Worm (Caenorhabditis elegans) whole organism, L4 larva: ENCODE results near the gene amdh-1.

Experiments
- D1046.2 ChIP-seq: fragments of 200-800 bp; sonication (Bioruptor generic); IDR thresholded peaks from 2 replicates; pipeline ENCODE4 v1.3.6; 2022; ENCODE audit warnings: missing genetic modification characterization, missing compliant biosample characterization
- F10B5.3 ChIP-seq: sonication (generic microtip); optimal IDR thresholded peaks from 2 replicates; lab custom pipeline; 2016; ENCODE audit warnings: mild to moderate bottlenecking, missing genetic modification characterization, missing compliant biosample characterization
- F26F4.8 ChIP-seq: fragments of 200-800 bp; sonication (Bioruptor generic); conservative IDR thresholded peaks from 2 replicates; pipeline ENCODE4 v1.3.6; 2022; ENCODE audit warnings: missing genetic modification characterization, missing compliant biosample characterization
- F37D6.2 ChIP-seq: sonication (generic microtip); optimal IDR thresholded peaks from 2 replicates; lab custom pipeline; 2016; ENCODE audit warnings: mild to moderate bottlenecking, missing genetic modification characterization, missing compliant biosample characterization
- F49E8.2 ChIP-seq: sonication (generic microtip); optimal IDR thresholded peaks from 2 replicates; lab custom pipeline; 2016; ENCODE audit warnings: missing compliant biosample characterization, mild to moderate bottlenecking, missing genetic modification characterization, borderline replicate concordance
- R02D3.7 ChIP-seq: fragments of 150-350 bp; sonication (generic microtip); optimal IDR thresholded peaks from 3 replicates; lab custom pipeline; 2014; ENCODE audit warnings: missing biosample characterization, missing genetic modification characterization
- T20F7.1 ChIP-seq: fragments of 200-800 bp; sonication (Bioruptor generic); optimal IDR thresholded peaks from 2 replicates; lab custom pipeline; 2018; ENCODE audit warnings: mild to moderate bottlenecking, missing genetic modification characterization, missing compliant biosample characterization
- T26A8.4 ChIP-seq: fragments of 200-800 bp; sonication (Bioruptor generic); IDR thresholded peaks from 2 replicates; pipeline ENCODE4 v1.3.6; 2022; ENCODE audit warnings: missing genetic modification characterization, missing compliant biosample characterization
- Y105C5A.15 ChIP-seq: fragments of 200-800 bp; sonication (Bioruptor generic); IDR thresholded peaks from 2 replicates; pipeline ENCODE4 v1.3.6; 2022; ENCODE audit warnings: missing genetic modification characterization, missing compliant biosample characterization
- Y5F2A.4 ChIP-seq: fragments of 200-800 bp; sonication (Bioruptor generic); optimal IDR thresholded peaks from 2 replicates; lab custom pipeline; 2018; ENCODE audit warnings: mild to moderate bottlenecking, missing genetic modification characterization, missing compliant biosample characterization
- Y75B8A.6 ChIP-seq: fragments of 200-800 bp; sonication (Bioruptor generic); IDR thresholded peaks from 2 replicates; pipeline ENCODE4 v1.3.6; 2022; ENCODE audit warnings: missing genetic modification reagents, missing genetic modification characterization, missing compliant biosample characterization
- ZK337.2 ChIP-seq: fragments of 200-800 bp; sonication (Bioruptor generic); IDR thresholded peaks from 2 replicates; pipeline ENCODE4 v1.3.6; 2022; ENCODE audit warnings: missing genetic modification reagents, missing genetic modification characterization, missing compliant biosample characterization
- aha-1 ChIP-seq: fragments of 150-350 bp; peaks from one replicate; lab custom pipeline; 2014; ENCODE audit warnings: missing biosample characterization, missing genetic modification characterization
- aly-2 ChIP-seq: sonication (generic microtip); optimal IDR thresholded peaks from 2 replicates; lab custom pipeline; 2018; ENCODE audit warnings: missing biosample characterization, missing genetic modification characterization
- ama-1 ChIP-seq: fragments of 150-350 bp; optimal IDR thresholded peaks from 2 replicates; lab custom pipeline; 2014; ENCODE audit warnings: inconsistent platforms, mixed read lengths
- arid-1 ChIP-seq: fragments of 200-800 bp; sonication (Bioruptor generic); conservative IDR thresholded peaks from 2 replicates; pipeline ENCODE4 v1.3.6; 2022; ENCODE audit warnings: missing genetic modification reagents, missing genetic modification characterization, missing compliant biosample characterization
- attf-4 ChIP-seq: sonication (generic microtip); optimal IDR thresholded peaks from 3 replicates; lab custom pipeline; 2017; ENCODE audit warnings: missing biosample characterization, missing genetic modification characterization
- ceh-32 ChIP-seq: sonication (generic microtip); optimal IDR thresholded peaks from 2 replicates; lab custom pipeline; 2016; ENCODE audit warnings: mild to moderate bottlenecking, missing genetic modification characterization, missing compliant biosample characterization; ENCODE audit not compliant: poor library complexity
- ceh-44 ChIP-seq: fragments of 200-800 bp; sonication (Bioruptor generic); IDR thresholded peaks from 2 replicates; pipeline ENCODE4 v1.3.6; 2022; ENCODE audit warnings: missing genetic modification reagents, missing genetic modification characterization, missing compliant biosample characterization
- ceh-62 ChIP-seq: sonication (generic microtip); optimal IDR thresholded peaks from 2 replicates; lab custom pipeline; 2017; ENCODE audit warnings: missing biosample characterization, missing genetic modification characterization
- ceh-82 ChIP-seq: sonication (generic microtip); optimal IDR thresholded peaks from 2 replicates; lab custom pipeline; 2017; ENCODE audit warnings: missing biosample characterization, missing genetic modification characterization
- ctbp-1 ChIP-seq: fragments of 200-800 bp; sonication (Bioruptor generic); IDR thresholded peaks from 2 replicates; pipeline ENCODE4 v1.3.6; 2022; ENCODE audit warnings: missing genetic modification reagents, missing genetic modification characterization, missing compliant biosample characterization
- daf-19 ChIP-seq: fragments of 200-800 bp; sonication (Bioruptor generic); conservative IDR thresholded peaks from 2 replicates; pipeline ENCODE4 v1.3.6; 2022; ENCODE audit warnings: missing genetic modification characterization, missing compliant biosample characterization
- dpl-1 ChIP-seq: fragments of 150-350 bp; optimal IDR thresholded peaks from 2 replicates; lab custom pipeline; 2014; ENCODE audit warnings: missing biosample characterization, missing genetic modification reagents, missing genetic modification characterization
- duxl-1 ChIP-seq: sonication (generic microtip); optimal IDR thresholded peaks from 2 replicates; lab custom pipeline; 2016; ENCODE audit warnings: mild to moderate bottlenecking, missing genetic modification characterization, moderate library complexity, missing compliant biosample characterization; ENCODE audit not compliant: poor library complexity
- fos-1 ChIP-seq: fragments of 150-350 bp; optimal IDR thresholded peaks from 2 replicates; lab custom pipeline; 2014; ENCODE audit warnings: missing biosample characterization, missing genetic modification characterization
- lin-13 ChIP-seq: fragments of 150-350 bp; optimal IDR thresholded peaks from 2 replicates; lab custom pipeline; 2014; ENCODE audit warnings: missing biosample characterization, missing genetic modification reagents, missing genetic modification characterization
- lin-29 ChIP-seq: fragments of 200-800 bp; sonication (Bioruptor generic); IDR thresholded peaks from 2 replicates; pipeline ENCODE4 v1.3.6; 2022; ENCODE audit warnings: missing genetic modification reagents, missing genetic modification characterization, missing compliant biosample characterization
- lin-39 ChIP-seq: fragments of 150-350 bp; optimal IDR thresholded peaks from 2 replicates; lab custom pipeline; 2014; ENCODE audit warnings: missing biosample characterization, missing genetic modification reagents, missing genetic modification characterization
- lir-3 ChIP-seq: sonication (generic microtip); optimal IDR thresholded peaks from 2 replicates; lab custom pipeline; 2016; ENCODE audit warnings: mild to moderate bottlenecking, missing genetic modification characterization, missing compliant biosample characterization
- lsy-2 ChIP-seq, 2 experiments: fragments of 150-350 bp in 1 of 2; sonication (generic microtip) in 1 of 2; optimal IDR thresholded peaks; 2 replicates each; lab custom pipeline; 2014 to 2017; ENCODE audit warnings: missing biosample characterization in 2 of 2, missing genetic modification characterization in 2 of 2
- madf-5 ChIP-seq, 2 experiments: fragments of 200-800 bp; sonication (Bioruptor generic); IDR thresholded peaks; 2 replicates each; pipeline ENCODE4 v1.3.6; 2022; ENCODE audit warnings: missing compliant biosample characterization in 2 of 2, missing genetic modification characterization in 2 of 2
- mdt-29 ChIP-seq: fragments of 200-800 bp; sonication (Bioruptor generic); IDR thresholded peaks from 2 replicates; pipeline ENCODE4 v1.3.6; 2022; ENCODE audit warnings: missing genetic modification reagents, missing genetic modification characterization, missing compliant biosample characterization
- mes-2 ChIP-seq: sonication (generic microtip); optimal IDR thresholded peaks from 2 replicates; lab custom pipeline; 2016; ENCODE audit warnings: missing genotype, mild to moderate bottlenecking, missing genetic modification characterization, missing compliant biosample characterization; ENCODE audit not compliant: poor library complexity, severe bottlenecking
- mxl-2 ChIP-seq: fragments of 200-800 bp; sonication (Bioruptor generic); conservative IDR thresholded peaks from 2 replicates; pipeline ENCODE4 v1.3.6; 2022; ENCODE audit warnings: missing genetic modification reagents, missing genetic modification characterization, missing compliant biosample characterization
- nhr-10 ChIP-seq: fragments of 150-350 bp; optimal IDR thresholded peaks from 2 replicates; lab custom pipeline; 2014; ENCODE audit warnings: missing biosample characterization, missing genetic modification characterization
- nhr-28 ChIP-seq: fragments of 150-350 bp; optimal IDR thresholded peaks from 2 replicates; lab custom pipeline; 2014; ENCODE audit warnings: missing biosample characterization, missing genetic modification characterization
- nhr-6 ChIP-seq: fragments of 150-350 bp; optimal IDR thresholded peaks from 2 replicates; lab custom pipeline; 2014; ENCODE audit warnings: missing biosample characterization, missing genetic modification characterization
- nhr-77 ChIP-seq: fragments of 150-350 bp; optimal IDR thresholded peaks from 2 replicates; lab custom pipeline; 2014; ENCODE audit warnings: missing biosample characterization, missing genetic modification characterization
- pha-4 ChIP-seq, 2 experiments: fragments of 150-350 bp in 1 of 2; fragments of 200-800 bp in 1 of 2; sonication (Bioruptor generic) in 1 of 2; IDR thresholded peaks in 1 of 2; optimal IDR thresholded peaks in 1 of 2; 2 replicates each; pipeline versions ENCODE4 v1.3.6 to Lab custom; 2014 to 2022; ENCODE audit warnings: missing genetic modification characterization in 2 of 2, missing genetic modification reagents in 2 of 2, missing biosample characterization in 1 of 2, missing compliant biosample characterization in 1 of 2
- php-3 ChIP-seq: fragments of 200-800 bp; sonication (Bioruptor generic); IDR thresholded peaks from 2 replicates; pipeline ENCODE4 v1.3.6; 2022; ENCODE audit warnings: missing genetic modification reagents, missing genetic modification characterization, missing compliant biosample characterization
- pqm-1 ChIP-seq: sonication (generic microtip); optimal IDR thresholded peaks from 2 replicates; lab custom pipeline; 2017; ENCODE audit warnings: missing biosample characterization, missing genetic modification characterization
- rbr-2 ChIP-seq: sonication (generic microtip); optimal IDR thresholded peaks from 2 replicates; lab custom pipeline; 2016; ENCODE audit warnings: missing genotype, missing genetic modification characterization, missing compliant biosample characterization
- sdz-12 ChIP-seq: fragments of 200-800 bp; sonication (Bioruptor generic); optimal IDR thresholded peaks from 2 replicates; lab custom pipeline; 2018; ENCODE audit warnings: mild to moderate bottlenecking, missing genetic modification characterization, missing compliant biosample characterization
- skn-1 ChIP-seq: fragments of 150-350 bp; optimal IDR thresholded peaks from 2 replicates; lab custom pipeline; 2014; ENCODE audit warnings: missing biosample characterization, missing genetic modification characterization
- spr-1 ChIP-seq: sonication (generic microtip); optimal IDR thresholded peaks from 2 replicates; lab custom pipeline; 2016; ENCODE audit warnings: mild to moderate bottlenecking, missing genetic modification characterization, missing compliant biosample characterization
- spr-3 ChIP-seq: fragments of 200-800 bp; sonication (Bioruptor generic); optimal IDR thresholded peaks from 2 replicates; lab custom pipeline; 2018; ENCODE audit warnings: mild to moderate bottlenecking, missing genetic modification characterization, missing compliant biosample characterization
- unc-62 ChIP-seq, 3 experiments: fragments of 150-350 bp in 1 of 3; sonication (generic microtip); optimal IDR thresholded peaks in 2 of 3; peaks in 1 of 3; 1 replicate in 1 of 3; 2 replicates in 2 of 3; lab custom pipeline; 2014 to 2017; ENCODE audit warnings: missing biosample characterization in 3 of 3, missing genetic modification characterization in 3 of 3, missing genetic modification reagents in 3 of 3, missing genotype in 1 of 3
- zag-1 ChIP-seq: fragments of 150-350 bp; optimal IDR thresholded peaks from 2 replicates; lab custom pipeline; 2014; ENCODE audit warnings: missing biosample characterization, missing genetic modification characterization
- zip-11 ChIP-seq: fragments of 200-800 bp; sonication (Bioruptor generic); IDR thresholded peaks from 2 replicates; pipeline ENCODE4 v1.3.6; 2022; ENCODE audit warnings: missing genetic modification characterization, missing compliant biosample characterization
- ztf-11 ChIP-seq: fragments of 150-350 bp; optimal IDR thresholded peaks from 2 replicates; lab custom pipeline; 2014; ENCODE audit warnings: missing biosample characterization, missing genetic modification characterization

amdh-1 gene

DNA sequence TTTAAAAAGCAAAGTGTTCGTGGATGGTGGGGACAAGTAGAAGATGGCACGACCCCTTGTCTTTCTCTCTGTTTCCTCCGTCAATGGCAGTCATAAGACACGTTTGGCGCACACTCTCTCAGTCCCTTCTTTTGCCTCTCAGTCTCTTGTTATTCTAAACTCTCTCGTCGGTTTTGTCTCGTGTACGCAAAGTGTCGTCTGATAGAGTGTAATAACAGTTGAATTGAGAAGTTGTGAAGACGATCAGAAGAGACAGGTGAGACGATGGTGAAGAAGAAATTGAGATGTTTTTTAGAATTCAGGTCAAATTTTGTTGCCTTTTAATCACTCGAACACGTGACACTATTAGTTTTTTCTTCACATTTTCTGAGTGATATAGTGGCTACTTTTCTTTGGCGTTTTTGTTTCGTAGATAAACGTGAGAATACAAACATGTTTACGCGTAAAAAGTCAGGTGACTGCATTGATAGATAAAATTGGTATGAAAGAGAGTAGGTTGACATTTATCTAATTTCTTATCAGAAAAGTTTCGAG, 51.6 kb downstream of the amdh-1 start, which contains the start of gene F47D12.9 (continued):
- TF ChIP-seq madf-5 (GFP tag; IDR thresholded peaks at IDR 0.05; lab: Robert Waterston, UW) (no peak), aly-2 (tag; lab: Kevin White, UChicago) (no peak), attf-4 (tag; lab: Kevin White, UChicago) (no peak), F10B5.3 (tag; lab: Kevin White, UChicago) (no peak), lin-39 (tag; lab: Kevin White, UChicago) (no peak), mxl-2 (GFP tag; lab: Robert Waterston, UW) (no peak), R02D3.7 (no peak), mes-2 (tag; lab: Kevin White, UChicago) (peak; percentile 71), skn-1 (tag; lab: Kevin White, UChicago) (no peak), F26F4.8 (GFP tag; lab: Robert Waterston, UW) (no peak), lir-3 (no peak), ctbp-1 (GFP tag; lab: Robert Waterston, UW) (no peak), pqm-1 (tag; lab: Kevin White, UChicago) (peak; percentile 45), daf-19 (GFP tag; lab: Robert Waterston, UW) (no peak), D1046.2 (GFP tag; lab: Robert Waterston, UW) (no peak), ceh-44 (no peak), ceh-32 (tag; lab: Kevin White, UChicago) (no peak), F49E8.2 (tag; lab: Kevin White, UChicago) (no peak), fos-1 (tag; lab: Kevin White, UChicago) (no peak), nhr-28 (peak; percentile 84), arid-1 (GFP tag; lab: Robert Waterston, UW) (no peak), nhr-6 (peak; percentile 89), nhr-10 (no peak), duxl-1 (tag; lab: Kevin White, UChicago) (no peak), F37D6.2 (tag; lab: Kevin White, UChicago) (no peak), pha-4 (GFP tag; IDR thresholded peaks at IDR 0.05; lab: Robert Waterston, UW) (no peak), pha-4 (tag; optimal IDR thresholded peaks at IDR 0.05; lab: Kevin White, UChicago) (peak; percentile 76), ZK337.2 (GFP tag; lab: Robert Waterston, UW) (no peak), php-3 (GFP tag; lab: Robert Waterston, UW) (peak; percentile 82), rbr-2 (tag; lab: Kevin White, UChicago) (peak; percentile 56), mdt-29 (GFP tag; lab: Robert Waterston, UW) (no peak), zip-11 (GFP tag; lab: Robert Waterston, UW) (no peak), Y75B8A.6 (no peak), lin-13 (GFP tag; lab: Kevin White, UChicago) (peak; percentile 71), spr-1 (no peak), sdz-12 (no peak), nhr-77 (tag; lab: Kevin White, UChicago) (peak; percentile 28), spr-3 (GFP tag; lab: Kevin White, UChicago) (no peak), T26A8.4 (no peak), lsy-2 (tag; optimal IDR thresholded peaks at IDR 0.05; lab: Kevin White, UChicago) (peak; percentile 59 to 84), T20F7.1 (GFP tag; lab: Kevin White, UChicago) (peak; percentile 33), Y5F2A.4 (no peak), ama-1 (peak; percentile 51), dpl-1 (GFP tag; lab: Kevin White, UChicago) (peak; percentile 51), zag-1 (no peak), ceh-82 (tag; lab: Kevin White, UChicago) (no peak), unc-62 (GFP tag; optimal IDR thresholded peaks at IDR 0.05 in 1 of 2; lab: Kevin White, UChicago) (peak in 1 of 2 experiments; percentile 80), unc-62 (tag; optimal IDR thresholded peaks at IDR 0.05; lab: Kevin White, UChicago) (no peak), ceh-62 (tag; lab: Kevin White, UChicago) (no peak), Y105C5A.15 (0 out of 2 replicates have a peak, but pooled peaks have one; percentile 7), ztf-11 (tag; lab: Kevin White, UChicago) (no peak), aha-1 (no peak), lin-29 (no peak)
